Fruit fly (Drosophila melanogaster) whole organism, embryonic: ENCODE results near the gene prd.

Experiments
- ATbp ChIP-seq: fragments of 200-800 bp; sonication (Bioruptor generic); optimal IDR thresholded peaks from 2 replicates; lab custom pipeline; 2017; ENCODE audit warnings: missing biosample characterization, mild to moderate bottlenecking, missing genetic modification characterization, missing genetic modification reagents
- Bteb2 ChIP-seq: fragments of 200-800 bp; sonication (Bioruptor generic); optimal IDR thresholded peaks from 2 replicates; lab custom pipeline; 2016; ENCODE audit warnings: missing biosample characterization, missing genetic modification characterization
- CG10431 ChIP-seq: fragments of 200-800 bp; sonication (Bioruptor generic); optimal IDR thresholded peaks from 3 replicates; lab custom pipeline; 2018; ENCODE audit warnings: missing biosample characterization, mild to moderate bottlenecking, missing genetic modification characterization
- CG10979 ChIP-seq: fragments of 200-800 bp; sonication (Bioruptor generic); optimal IDR thresholded peaks from 2 replicates; lab custom pipeline; 2018; ENCODE audit warnings: missing biosample characterization, mild to moderate bottlenecking, missing genetic modification characterization, moderate library complexity
- CG15479 ChIP-seq: fragments of 200-800 bp; sonication (Bioruptor generic); optimal IDR thresholded peaks from 3 replicates; lab custom pipeline; 2019; ENCODE audit warnings: missing biosample characterization, mild to moderate bottlenecking, missing genetic modification characterization, moderate library complexity
- CG1647 ChIP-seq: fragments of 200-800 bp; sonication (Bioruptor generic); optimal IDR thresholded peaks from 3 replicates; lab custom pipeline; 2016; ENCODE audit warnings: missing biosample characterization, missing genetic modification characterization
- CG2712 ChIP-seq: fragments of 200-800 bp; optimal IDR thresholded peaks from 3 replicates; lab custom pipeline; 2019; ENCODE audit warnings: missing biosample characterization, mild to moderate bottlenecking, missing genetic modification characterization, moderate library complexity
- CG33557 ChIP-seq: fragments of 200-800 bp; sonication (Bioruptor generic); optimal IDR thresholded peaks from 2 replicates; lab custom pipeline; 2019; ENCODE audit warnings: missing biosample characterization, mild to moderate bottlenecking, missing genetic modification characterization, moderate library complexity
- CG4707 ChIP-seq: fragments of 200-800 bp; sonication (Bioruptor generic); optimal IDR thresholded peaks from 2 replicates; lab custom pipeline; 2018; ENCODE audit warnings: missing biosample characterization, mild to moderate bottlenecking, missing genetic modification characterization, moderate library complexity
- CG5180 ChIP-seq: fragments of 200-800 bp; sonication (Bioruptor generic); optimal IDR thresholded peaks from 3 replicates; lab custom pipeline; 2017; ENCODE audit warnings: missing biosample characterization, missing genetic modification characterization, mild to moderate bottlenecking, moderate library complexity, missing genetic modification reagents
- CG6175 ChIP-seq: fragments of 200-800 bp; sonication (Bioruptor generic); IDR thresholded peaks from 3 replicates; pipeline ENCODE4 v1.3.6; 2022; ENCODE audit warnings: missing biosample characterization, missing genetic modification characterization
- CG6689 ChIP-seq: fragments of 200-800 bp; sonication (Bioruptor generic); IDR thresholded peaks from 2 replicates; pipeline ENCODE4 v1.3.6; 2022; ENCODE audit warnings: missing biosample characterization, missing genetic modification characterization
- CG7271 ChIP-seq: fragments of 200-800 bp; sonication (Bioruptor generic); optimal IDR thresholded peaks from 2 replicates; lab custom pipeline; 2018; ENCODE audit warnings: missing biosample characterization, mild to moderate bottlenecking, missing genetic modification characterization, moderate library complexity
- CG8290 ChIP-seq, 3 experiments: fragments of 200-800 bp; sonication (Bioruptor generic); optimal IDR thresholded peaks; 2 replicates each; lab custom pipeline; 2016 to 2019; ENCODE audit warnings: missing biosample characterization in 3 of 3, missing genetic modification characterization in 3 of 3, mild to moderate bottlenecking in 2 of 3, moderate library complexity in 1 of 3
- CG9727 ChIP-seq: fragments of 200-800 bp; sonication (Bioruptor generic); optimal IDR thresholded peaks from 3 replicates; lab custom pipeline; 2017; ENCODE audit warnings: missing biosample characterization, mild to moderate bottlenecking, missing genetic modification characterization
- Camta ChIP-seq: fragments of 200-800 bp; sonication (Bioruptor generic); optimal IDR thresholded peaks from 2 replicates; lab custom pipeline; 2016; ENCODE audit warnings: missing biosample characterization, missing genetic modification characterization
- Elba2 ChIP-seq: fragments of 200-800 bp; sonication (Bioruptor generic); optimal IDR thresholded peaks from 3 replicates; lab custom pipeline; 2016; ENCODE audit warnings: missing biosample characterization, missing genetic modification characterization
- Jarid2 ChIP-seq: fragments of 200-800 bp; sonication (Bioruptor generic); optimal IDR thresholded peaks from 3 replicates; lab custom pipeline; 2017; ENCODE audit warnings: mild to moderate bottlenecking, missing biosample characterization, missing genetic modification reagents, missing genetic modification characterization
- Kr ChIP-seq: fragments of 200-800 bp; sonication (Bioruptor generic); optimal IDR thresholded peaks from 2 replicates; lab custom pipeline; 2017; ENCODE audit warnings: missing biosample characterization, mild to moderate bottlenecking, missing genetic modification characterization
- MTF-1 ChIP-seq: fragments of 200-800 bp; sonication (Bioruptor generic); optimal IDR thresholded peaks from 2 replicates; lab custom pipeline; 2018; ENCODE audit warnings: missing biosample characterization, mild to moderate bottlenecking, missing genetic modification characterization, borderline replicate concordance
- Med ChIP-seq: fragments of 200-800 bp; sonication (Bioruptor generic); peaks from one replicate; lab custom pipeline; 2016; ENCODE audit warnings: missing biosample characterization, missing genetic modification characterization, mild to moderate bottlenecking, inconsistent platforms, moderate library complexity
- Nf-YA ChIP-seq: fragments of 200-800 bp; sonication (Bioruptor generic); IDR thresholded peaks from 2 replicates; pipeline ENCODE4 v1.3.6; 2022; ENCODE audit warnings: missing biosample characterization, missing genetic modification characterization
- Oaz ChIP-seq: fragments of 200-800 bp; sonication (Bioruptor generic); IDR thresholded peaks from 2 replicates; pipeline ENCODE4 v1.3.6; 2022; ENCODE audit warnings: missing biosample characterization, missing genetic modification characterization
- Sox102F ChIP-seq: fragments of 200-800 bp; sonication (Bioruptor generic); optimal IDR thresholded peaks from 2 replicates; lab custom pipeline; 2018; ENCODE audit warnings: missing biosample characterization, mild to moderate bottlenecking, missing genetic modification characterization, moderate library complexity
- Vsx1 ChIP-seq: fragments of 200-800 bp; sonication (Bioruptor generic); optimal IDR thresholded peaks from 2 replicates; lab custom pipeline; 2017; ENCODE audit warnings: missing biosample characterization, mild to moderate bottlenecking, missing genetic modification characterization, missing genetic modification reagents
- Xrp1 ChIP-seq: fragments of 200-800 bp; sonication (Bioruptor generic); IDR thresholded peaks from 2 replicates; pipeline ENCODE4 v1.3.6; 2022; ENCODE audit warnings: missing biosample characterization, missing genetic modification characterization
- ap ChIP-seq: fragments of 200-800 bp; sonication (Bioruptor generic); IDR thresholded peaks from 2 replicates; pipeline ENCODE4 v1.3.6; 2022; ENCODE audit warnings: missing biosample characterization, missing genetic modification characterization
- ara ChIP-seq: fragments of 200-800 bp; sonication (Bioruptor generic); IDR thresholded peaks from 2 replicates; pipeline ENCODE4 v1.3.6; 2022; ENCODE audit warnings: missing biosample characterization, missing genetic modification characterization
- bsh ChIP-seq, 2 experiments: fragments of 200-800 bp; sonication (Bioruptor generic); optimal IDR thresholded peaks; 2 replicates each; lab custom pipeline; 2017 to 2018; ENCODE audit warnings: mild to moderate bottlenecking in 2 of 2, missing biosample characterization in 2 of 2, missing genetic modification characterization in 2 of 2, moderate library complexity in 1 of 2
- btn ChIP-seq: fragments of 200-800 bp; sonication (Bioruptor generic); optimal IDR thresholded peaks from 2 replicates; lab custom pipeline; 2016; ENCODE audit warnings: missing biosample characterization, missing genetic modification characterization
- caup ChIP-seq: fragments of 200-800 bp; sonication (Bioruptor generic); optimal IDR thresholded peaks from 3 replicates; lab custom pipeline; 2017; ENCODE audit warnings: missing biosample characterization, mild to moderate bottlenecking, missing genetic modification characterization, moderate library complexity; ENCODE audit not compliant: severe bottlenecking
- chm ChIP-seq: fragments of 200-800 bp; sonication (Bioruptor generic); IDR thresholded peaks from 2 replicates; pipeline ENCODE4 v1.3.6; 2022; ENCODE audit warnings: missing biosample characterization, missing genetic modification characterization
- ci ChIP-seq: fragments of 200-800 bp; sonication (Bioruptor generic); IDR thresholded peaks from 3 replicates; pipeline ENCODE4 v1.3.6; 2022; ENCODE audit warnings: missing biosample characterization, missing genetic modification characterization
- dimm ChIP-seq: fragments of 200-800 bp; sonication (Bioruptor generic); IDR thresholded peaks from 2 replicates; pipeline ENCODE4 v1.3.6; 2022; ENCODE audit warnings: missing biosample characterization, missing genetic modification characterization
- dm ChIP-seq: fragments of 200-800 bp; sonication (Bioruptor generic); optimal IDR thresholded peaks from 3 replicates; lab custom pipeline; 2016; ENCODE audit warnings: missing biosample characterization, missing genetic modification characterization
- fd102C ChIP-seq: fragments of 200-800 bp; sonication (Bioruptor generic); optimal IDR thresholded peaks from 2 replicates; lab custom pipeline; 2018; ENCODE audit warnings: missing biosample characterization, mild to moderate bottlenecking, missing genetic modification characterization, moderate library complexity
- fd64A ChIP-seq: fragments of 200-800 bp; sonication (Bioruptor generic); optimal IDR thresholded peaks from 3 replicates; lab custom pipeline; 2018; ENCODE audit warnings: missing biosample characterization, mild to moderate bottlenecking, missing genetic modification characterization
- gce ChIP-seq: fragments of 200-800 bp; sonication (Bioruptor generic); IDR thresholded peaks from 3 replicates; pipeline ENCODE4 v1.3.6; 2022; ENCODE audit warnings: missing biosample characterization, missing genetic modification characterization
- grau ChIP-seq: fragments of 200-800 bp; optimal IDR thresholded peaks from 3 replicates; lab custom pipeline; 2019; ENCODE audit warnings: missing biosample characterization, mild to moderate bottlenecking, missing genetic modification characterization, moderate library complexity
- gsb ChIP-seq: fragments of 200-800 bp; sonication (Bioruptor generic); IDR thresholded peaks from 2 replicates; pipeline ENCODE4 v1.3.6; 2022; ENCODE audit warnings: missing biosample characterization, missing genetic modification characterization
- gsb-n ChIP-seq: fragments of 200-800 bp; sonication (Bioruptor generic); optimal IDR thresholded peaks from 3 replicates; lab custom pipeline; 2018; ENCODE audit warnings: missing biosample characterization, mild to moderate bottlenecking, missing genetic modification characterization
- hth ChIP-seq: fragments of >200 bp; optimal IDR thresholded peaks from 2 replicates; lab custom pipeline; 2017; ENCODE audit warnings: inconsistent platforms
- nom ChIP-seq: fragments of 200-800 bp; sonication (Bioruptor generic); optimal IDR thresholded peaks from 2 replicates; lab custom pipeline; 2017; ENCODE audit warnings: missing biosample characterization, missing genetic modification characterization, mild to moderate bottlenecking, moderate library complexity, missing genetic modification reagents
- prd ChIP-seq, 3 experiments: fragments of >200 bp in 2 of 3; fragments of 200-800 bp in 1 of 3; sonication (Bioruptor generic) in 1 of 3; optimal IDR thresholded peaks in 2 of 3; IDR thresholded peaks in 1 of 3; 2 replicates in 2 of 3; 3 replicates in 1 of 3; pipeline versions ENCODE4 v1.3.6 to Lab custom; 2017 to 2022; ENCODE audit warnings: missing biosample characterization in 1 of 3, missing genetic modification characterization in 1 of 3
- repo ChIP-seq: fragments of 200-800 bp; sonication (Bioruptor generic); optimal IDR thresholded peaks from 2 replicates; lab custom pipeline; 2016; ENCODE audit warnings: missing biosample characterization, missing genetic modification characterization
- row ChIP-seq: fragments of 200-800 bp; sonication (Bioruptor generic); IDR thresholded peaks from 3 replicates; pipeline ENCODE4 v1.3.6; 2022; ENCODE audit warnings: missing biosample characterization, missing genetic modification characterization
- shn ChIP-seq: fragments of 200-800 bp; sonication (Bioruptor generic); optimal IDR thresholded peaks from 3 replicates; lab custom pipeline; 2016; ENCODE audit warnings: missing biosample characterization, missing genetic modification characterization
- tgo ChIP-seq: fragments of 200-800 bp; sonication (Bioruptor generic); IDR thresholded peaks from 3 replicates; pipeline ENCODE4 v1.3.6; 2022; ENCODE audit warnings: missing biosample characterization, missing genetic modification characterization

The prd gene

DNA sequence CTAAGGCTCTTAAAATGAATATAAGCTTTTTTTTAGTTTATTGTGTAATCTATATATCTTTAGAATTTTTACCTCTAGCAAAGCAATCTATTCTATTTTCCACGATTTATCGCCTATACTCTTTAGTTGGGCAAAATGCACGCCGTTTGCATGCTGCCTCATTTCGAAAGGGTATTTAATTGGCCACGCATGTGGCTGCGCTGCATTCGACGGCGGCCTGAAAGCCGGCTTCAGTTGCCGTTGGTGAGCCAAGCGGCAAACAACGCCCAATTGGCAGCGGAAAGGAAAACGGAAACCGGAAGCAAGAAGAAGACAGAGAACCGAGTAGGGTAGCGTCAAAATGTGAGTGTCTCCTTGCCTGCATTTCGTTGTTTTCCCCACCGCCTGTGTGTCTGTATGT, 9.8 kb downstream of the prd start, which contains the start of gene CG14947 (continued):
- TF ChIP-seq nom (GFP tag; lab: Kevin White, UChicago) (peak; percentile 38), CG33557 (GFP tag; lab: Kevin White, UChicago) (peak; percentile 10), fd64A (peak; percentile 19), Xrp1 (GFP tag; lab: Robert Waterston, UW) (0 out of 2 replicates have a peak, but pooled peaks have one; percentile 31), CG10431 (GFP tag; lab: Kevin White, UChicago) (peak; percentile 2), bsh (GFP tag; optimal IDR thresholded peaks at IDR 0.05; lab: Kevin White, UChicago) (peak in 1 of 2 experiments; percentile 20), Med (peak; percentile 72), CG6175 (GFP tag; lab: Robert Waterston, UW) (0 out of 3 replicates have a peak, but pooled peaks have one; percentile 32), Sox102F (GFP tag; lab: Kevin White, UChicago) (peak; percentile 20), fd102C (GFP tag; lab: Kevin White, UChicago) (peak; percentile 52), CG4707 (GFP tag; lab: Kevin White, UChicago) (no peak), CG6689 (0 out of 2 replicates have a peak, but pooled peaks have one; percentile 27), CG1647 (GFP tag; lab: Kevin White, UChicago) (no peak), caup (no peak), ATbp (GFP tag; lab: Kevin White, UChicago) (peak; percentile 12), btn (GFP tag; lab: Kevin White, UChicago) (no peak), CG10979 (tag; lab: Kevin White, UChicago) (peak; percentile 23), Nf-YA (GFP tag; lab: Robert Waterston, UW) (0 out of 2 replicates have a peak, but pooled peaks have one; percentile 25), CG9727 (GFP tag; lab: Kevin White, UChicago) (peak; percentile 29), repo (GFP tag; lab: Kevin White, UChicago) (no peak), tgo (GFP tag; lab: Robert Waterston, UW) (0 out of 3 replicates have a peak, but pooled peaks have one; percentile 14), grau (tag; lab: Kevin White, UChicago) (no peak), Elba2 (GFP tag; lab: Kevin White, UChicago) (peak; percentile 57), CG7271 (peak; percentile 90), Kr (peak; percentile 25), CG5180 (GFP tag; lab: Kevin White, UChicago) (no peak), Vsx1 (GFP tag; lab: Kevin White, UChicago) (peak; percentile 43), prd (optimal IDR thresholded peaks at IDR 0.05; lab: Kevin White, UChicago) (no peak), prd (GFP tag; IDR thresholded peaks at IDR 0.05; lab: Robert Waterston, UW) (peak; percentile 63; the same call in 1 of the 3 replicates), gce (GFP tag; lab: Robert Waterston, UW) (0 out of 3 replicates have a peak, but pooled peaks have one; percentile 18), ap (GFP tag; lab: Robert Waterston, UW) (peak; percentile 27; the same call in 1 of the 2 replicates), Bteb2 (no peak), row (GFP tag; lab: Robert Waterston, UW) (peak; percentile 36; the same call in 1 of the 3 replicates), hth (lab: Kevin White, UChicago) (no peak), CG15479 (GFP tag; lab: Kevin White, UChicago) (peak; percentile 39), ci (peak; percentile 72), CG2712 (tag; lab: Kevin White, UChicago) (peak; percentile 15), shn (GFP tag; lab: Kevin White, UChicago) (no peak), Oaz (GFP tag; lab: Robert Waterston, UW) (no peak), dimm (no peak), dm (no peak), MTF-1 (peak; percentile 17), Camta (no peak), gsb (GFP tag; lab: Robert Waterston, UW) (0 out of 2 replicates have a peak, but pooled peaks have one; percentile 27), ara (GFP tag; lab: Robert Waterston, UW) (no peak), Jarid2 (GFP tag; lab: Kevin White, UChicago) (no peak), gsb-n (peak; percentile 27), CG8290 (GFP tag; optimal IDR thresholded peaks at IDR 0.05; lab: Kevin White, UChicago) (no peak), CG8290 (tag; optimal IDR thresholded peaks at IDR 0.05; lab: Kevin White, UChicago) (peak in 1 of 2 experiments; percentile 41), chm (0 out of 2 replicates have a peak, but pooled peaks have one; percentile 40)
